Fruit fly (Drosophila melanogaster): Measurements from ENCODE around the gene CG7974.

CG7974 gene

DNA sequence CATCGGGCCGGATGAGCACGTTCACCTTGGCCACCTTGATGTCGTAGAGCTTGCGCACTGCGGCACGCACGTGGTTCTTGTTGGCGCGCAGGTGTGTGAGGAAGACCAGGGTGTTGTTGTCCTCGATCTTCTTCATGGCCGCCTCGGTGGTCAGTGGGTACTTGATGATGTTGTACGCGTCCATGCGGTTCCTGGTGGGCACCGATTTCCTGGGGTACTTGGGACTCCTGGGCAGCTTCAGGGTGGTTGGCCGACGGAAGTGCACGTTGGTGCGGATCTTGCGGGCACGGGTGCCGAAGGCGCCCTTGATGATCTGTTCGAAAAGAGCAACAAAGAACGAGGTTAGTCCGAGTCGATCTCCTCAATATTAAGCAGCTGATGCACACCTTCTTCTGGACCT is 2.5 kb downstream of the CG7974 start:
- TF ChIP-seq pad (GFP tag; optimal IDR thresholded peaks at IDR 0.05) (no peak), CG33017 (tag; optimal IDR thresholded peaks at IDR 0.05) (no peak), CG11617 (GFP tag; optimal IDR thresholded peaks at IDR 0.05) (no peak), CG14711 (tag; optimal IDR thresholded peaks at IDR 0.05) (no peak), CG7101 (tag; optimal IDR thresholded peaks at IDR 0.05) (no peak), bab1 (GFP tag; optimal IDR thresholded peaks at IDR 0.05) (no peak), cnc (optimal IDR thresholded peaks at IDR 0.05) (no peak), CG5204 (GFP tag; optimal IDR thresholded peaks at IDR 0.05) (no peak), toe (GFP tag; optimal IDR thresholded peaks at IDR 0.05) (no peak), tj (GFP tag; optimal IDR thresholded peaks at IDR 0.05) (no peak), Crg-1 (GFP tag; optimal IDR thresholded peaks at IDR 0.05) (no peak), ovo (GFP tag; optimal IDR thresholded peaks at IDR 0.05) (no peak)

- TF ChIP-seq tj (GFP tag; optimal IDR thresholded peaks at IDR 0.05), result peak; percentile 77
- TF ChIP-seq Clk (GFP tag; optimal IDR thresholded peaks at IDR 0.05), result peak; percentile 94
- TF ChIP-seq cic (GFP tag; optimal IDR thresholded peaks at IDR 0.05), result peak; percentile 83
- no peak for TF ChIP-seq cnc (optimal IDR thresholded peaks at IDR 0.05)
- peak; percentile 95 for TF ChIP-seq CG7101 (tag; optimal IDR thresholded peaks at IDR 0.05)
- peak; percentile 95 for TF ChIP-seq Hr96 (GFP tag; optimal IDR thresholded peaks at IDR 0.05)
- TF ChIP-seq CG11617 (GFP tag; optimal IDR thresholded peaks at IDR 0.05), result peak; percentile 95
- peak; percentile 97 for TF ChIP-seq Mnt (GFP tag; optimal IDR thresholded peaks at IDR 0.05)
- peak; percentile 91 for TF ChIP-seq pad (GFP tag; optimal IDR thresholded peaks at IDR 0.05)
- peak; percentile 87 for TF ChIP-seq CG14711 (tag; optimal IDR thresholded peaks at IDR 0.05)
- TF ChIP-seq Crg-1 (GFP tag; optimal IDR thresholded peaks at IDR 0.05), result peak; percentile 95
- peak; percentile 89 for TF ChIP-seq toe (GFP tag; optimal IDR thresholded peaks at IDR 0.05)
- TF ChIP-seq CG1620 (GFP tag; optimal IDR thresholded peaks at IDR 0.05), result peak; percentile 97
- TF ChIP-seq CG7045 (GFP tag; optimal IDR thresholded peaks at IDR 0.05), result peak; percentile 96
- peak; percentile 95 for TF ChIP-seq bab1 (GFP tag; optimal IDR thresholded peaks at IDR 0.05)
- peak; percentile 77 for TF ChIP-seq CG5204 (GFP tag; optimal IDR thresholded peaks at IDR 0.05)
- TF ChIP-seq CG33017 (tag; optimal IDR thresholded peaks at IDR 0.05), result peak; percentile 77
- TF ChIP-seq kay (GFP tag; ENCODE audit: borderline replicate concordance), result no peak
- TF ChIP-seq CG12768 (GFP tag; optimal IDR thresholded peaks at IDR 0.05), result peak; percentile 90
- peak; percentile 97 for TF ChIP-seq ovo (GFP tag; optimal IDR thresholded peaks at IDR 0.05)
Observed at dm6 chr3L:1668504-1668903, 3.6 kb downstream of the CG7974 start, which contains the start of gene RpL23A. Gene RpL23A (minus strand): TSS chr3L:1668654.

DNA sequence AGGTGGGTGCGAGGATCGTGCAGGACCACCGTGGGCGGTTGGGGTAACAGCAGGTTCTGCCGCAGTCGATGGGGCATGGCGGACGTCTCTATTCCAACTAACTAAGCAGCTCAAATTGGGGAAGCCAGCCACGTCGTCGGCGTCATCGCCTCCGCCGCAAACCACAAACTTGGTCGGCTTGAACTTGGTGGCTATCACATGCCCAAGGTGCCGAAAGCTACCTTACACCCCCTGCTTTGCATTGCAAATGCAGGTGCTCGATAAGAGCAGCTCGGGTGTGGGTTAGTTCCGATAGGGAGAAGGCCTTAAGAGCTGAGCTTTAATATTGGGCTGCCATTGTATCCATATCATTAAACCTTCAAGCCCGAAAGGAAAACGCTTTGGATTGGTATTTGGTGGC is 5.1 kb downstream of the CG7974 start, which contains the start of gene RabX5:
TSS of gene RabX5 (minus strand) at position 101 of the 400 bp plus-strand sequence.
- no peak for TF ChIP-seq Clk (GFP tag; optimal IDR thresholded peaks at IDR 0.05)
- TF ChIP-seq kay (GFP tag; ENCODE audit: borderline replicate concordance), result no peak
- no peak for TF ChIP-seq CG7101 (tag; optimal IDR thresholded peaks at IDR 0.05)
- no peak for TF ChIP-seq toe (GFP tag; optimal IDR thresholded peaks at IDR 0.05)
- TF ChIP-seq CG12768 (GFP tag; optimal IDR thresholded peaks at IDR 0.05), result no peak
- TF ChIP-seq CG1620 (GFP tag; optimal IDR thresholded peaks at IDR 0.05), result no peak
- TF ChIP-seq cic (GFP tag; optimal IDR thresholded peaks at IDR 0.05), result no peak
- no peak for TF ChIP-seq bab1 (GFP tag; optimal IDR thresholded peaks at IDR 0.05)
- no peak for TF ChIP-seq Hr96 (GFP tag; optimal IDR thresholded peaks at IDR 0.05)

dm6 chr3L:1672627-1673026 is 7.7 kb downstream of the CG7974 start, which contains the start of gene CG13930:
Gene CG13930 (minus strand): TSS chr3L:1672727.
- TF ChIP-seq Clk (GFP tag; optimal IDR thresholded peaks at IDR 0.05) (no peak), CG7101 (tag; optimal IDR thresholded peaks at IDR 0.05) (no peak), CG1620 (GFP tag; optimal IDR thresholded peaks at IDR 0.05) (no peak)

dm6 chr3L:1674381-1674780 is 9.4 kb downstream of the CG7974 start, which contains the start of gene CG7991:
Gene CG7991 (plus strand): TSS chr3L:1674709.
- TF ChIP-seq CG14711 (tag; optimal IDR thresholded peaks at IDR 0.05) (no peak), kay (GFP tag; ENCODE audit: borderline replicate concordance) (no peak), CG12768 (GFP tag; optimal IDR thresholded peaks at IDR 0.05) (no peak), bab1 (GFP tag; optimal IDR thresholded peaks at IDR 0.05) (no peak), CG7101 (tag; optimal IDR thresholded peaks at IDR 0.05) (no peak), CG11617 (GFP tag; optimal IDR thresholded peaks at IDR 0.05) (no peak), toe (GFP tag; optimal IDR thresholded peaks at IDR 0.05) (no peak), CG5204 (GFP tag; optimal IDR thresholded peaks at IDR 0.05) (no peak), cnc (optimal IDR thresholded peaks at IDR 0.05) (no peak), Clk (GFP tag; optimal IDR thresholded peaks at IDR 0.05) (no peak), CG1620 (GFP tag; optimal IDR thresholded peaks at IDR 0.05) (no peak), pad (GFP tag; optimal IDR thresholded peaks at IDR 0.05) (no peak)

DNA sequence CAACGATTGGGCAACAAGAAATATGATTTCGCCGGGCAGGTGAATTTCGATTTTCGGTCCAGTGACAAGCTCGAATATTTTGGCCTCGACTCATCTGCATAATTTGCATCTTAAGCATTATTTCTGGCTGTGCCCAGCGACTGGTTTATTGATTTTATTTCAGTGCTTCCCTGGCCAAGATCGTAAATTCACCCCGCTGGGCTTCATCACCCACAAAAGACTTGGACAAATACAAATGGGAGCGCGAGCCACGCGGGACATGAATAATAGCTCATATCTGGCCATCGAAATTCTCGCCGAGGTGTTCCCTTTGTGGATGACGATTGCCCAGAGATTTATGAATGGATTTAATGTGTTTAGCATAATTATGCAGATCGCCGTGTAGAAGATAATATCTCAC is 10.3 kb downstream of the CG7974 start:
- TF ChIP-seq ovo (GFP tag; optimal IDR thresholded peaks at IDR 0.05), result no peak
- no peak for TF ChIP-seq CG11617 (GFP tag; optimal IDR thresholded peaks at IDR 0.05)
- TF ChIP-seq Clk (GFP tag; optimal IDR thresholded peaks at IDR 0.05), result no peak
- no peak for TF ChIP-seq CG7045 (GFP tag; optimal IDR thresholded peaks at IDR 0.05)
- no peak for TF ChIP-seq CG7101 (tag; optimal IDR thresholded peaks at IDR 0.05)

DNA sequence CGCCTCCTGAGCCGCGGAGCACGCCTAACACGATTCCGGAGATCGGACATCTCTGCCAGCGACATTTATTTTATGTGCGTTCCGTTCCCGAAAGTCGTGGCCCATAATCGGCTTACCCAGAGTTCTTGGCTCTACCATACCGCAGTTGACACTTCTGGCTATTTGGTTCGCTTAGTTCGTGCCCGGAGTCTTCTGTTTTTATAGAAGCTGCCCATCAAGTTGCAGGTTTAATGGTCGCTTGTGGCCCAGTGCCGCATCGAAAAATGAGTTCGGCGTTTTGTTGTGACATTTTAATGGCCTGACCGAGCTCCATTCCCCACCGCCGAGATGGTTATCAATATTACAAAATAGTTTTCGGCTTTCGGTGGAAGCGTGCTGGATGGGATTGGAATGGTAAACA is 11.3 kb downstream of the CG7974 start:
- no peak for TF ChIP-seq tj (GFP tag; optimal IDR thresholded peaks at IDR 0.05)
- no peak for TF ChIP-seq CG14711 (tag; optimal IDR thresholded peaks at IDR 0.05)
- TF ChIP-seq pad (GFP tag; optimal IDR thresholded peaks at IDR 0.05), result no peak
- TF ChIP-seq Hr96 (GFP tag; optimal IDR thresholded peaks at IDR 0.05), result no peak

All from whole organism, adult.